Worm (Caenorhabditis elegans) whole organism, early embryonic: Measurements from ENCODE around the gene gcy-33.

Experiments used
- B0310.2 ChIP-seq: sonication (generic microtip); optimal IDR thresholded peaks from 2 replicates; lab custom pipeline; 2016; ENCODE audit warnings: mild to moderate bottlenecking, missing genetic modification characterization, missing compliant biosample characterization
- F13C5.2 ChIP-seq: sonication (generic microtip); optimal IDR thresholded peaks from 2 replicates; lab custom pipeline; 2017; ENCODE audit warnings: mild to moderate bottlenecking, missing genetic modification characterization, inconsistent platforms, missing compliant biosample characterization
- aly-1 ChIP-seq: sonication (generic microtip); optimal IDR thresholded peaks from 2 replicates; lab custom pipeline; 2016; ENCODE audit warnings: missing genetic modification characterization, missing compliant biosample characterization
- ama-1 ChIP-seq: fragments of 150-350 bp; optimal IDR thresholded peaks from 2 replicates; lab custom pipeline; 2014
- ceh-13 ChIP-seq: fragments of 200-800 bp; sonication (Bioruptor generic); optimal IDR thresholded peaks from 2 replicates; lab custom pipeline; 2018; ENCODE audit warnings: mild to moderate bottlenecking, missing genetic modification characterization, missing compliant biosample characterization
- ceh-36 ChIP-seq: sonication (generic microtip); optimal IDR thresholded peaks from 2 replicates; lab custom pipeline; 2016; ENCODE audit warnings: missing genetic modification characterization, inconsistent platforms, missing compliant biosample characterization
- ets-7 ChIP-seq: sonication (generic microtip); optimal IDR thresholded peaks from 2 replicates; lab custom pipeline; 2016; ENCODE audit warnings: missing genotype, missing genetic modification characterization, missing compliant biosample characterization
- flt-1 ChIP-seq: fragments of 200-800 bp; sonication (Bioruptor generic); IDR thresholded peaks from 2 replicates; pipeline ENCODE4 v1.3.6; 2022; ENCODE audit warnings: missing genetic modification characterization, missing compliant biosample characterization
- hmbx-1 ChIP-seq: sonication (generic microtip); optimal IDR thresholded peaks from 2 replicates; lab custom pipeline; 2016; ENCODE audit warnings: mild to moderate bottlenecking, missing genetic modification characterization, missing compliant biosample characterization
- hmg-4 ChIP-seq: fragments of 200-800 bp; sonication (Bioruptor generic); optimal IDR thresholded peaks from 2 replicates; lab custom pipeline; 2018; ENCODE audit warnings: mild to moderate bottlenecking, missing genetic modification characterization, missing compliant biosample characterization
- hnd-1 ChIP-seq: sonication (generic microtip); optimal IDR thresholded peaks from 2 replicates; lab custom pipeline; 2016; ENCODE audit warnings: missing genetic modification characterization, missing compliant biosample characterization
- pes-1 ChIP-seq: fragments of 200-800 bp; sonication (Bioruptor generic); IDR thresholded peaks from 2 replicates; pipeline ENCODE4 v1.3.6; 2022; ENCODE audit warnings: missing genetic modification reagents, missing genetic modification characterization, missing compliant biosample characterization
- scrt-1 ChIP-seq: fragments of 200-800 bp; sonication (Bioruptor generic); IDR thresholded peaks from 2 replicates; pipeline ENCODE4 v1.3.6; 2022; ENCODE audit warnings: missing genetic modification characterization, missing compliant biosample characterization
- sea-1 ChIP-seq: fragments of 200-800 bp; sonication (Bioruptor generic); conservative IDR thresholded peaks from 2 replicates; pipeline ENCODE4 v1.3.6; 2022; ENCODE audit warnings: missing genetic modification characterization, missing compliant biosample characterization
- tbx-11 ChIP-seq: fragments of 200-800 bp; sonication (Bioruptor generic); IDR thresholded peaks from 2 replicates; pipeline ENCODE4 v1.3.6; 2022; ENCODE audit warnings: missing genetic modification characterization, missing compliant biosample characterization
- tbx-37 ChIP-seq: fragments of 200-800 bp; sonication (Bioruptor generic); conservative IDR thresholded peaks from 2 replicates; pipeline ENCODE4 v1.3.6; 2022; ENCODE audit warnings: missing genetic modification reagents, missing genetic modification characterization, missing compliant biosample characterization
- tra-4 ChIP-seq: sonication (generic microtip); optimal IDR thresholded peaks from 2 replicates; lab custom pipeline; 2017; ENCODE audit warnings: missing genetic modification characterization, missing compliant biosample characterization

The gcy-33 gene

ce11 chrV:11982309-11982708 lies 19.3 kb downstream of the gcy-33 start, which contains the start of gene rpt-1:
Gene rpt-1 (minus strand): TSS chrV:11982397.
- TF ChIP-seq F13C5.2 (tag; lab: Kevin White, UChicago) (peak; percentile 13), sea-1 (no peak)

- TF ChIP-seq ceh-36 (tag; lab: Kevin White, UChicago), result peak; percentile 31
- no peak; the same call in 1 of the 2 replicates for TF ChIP-seq tbx-37 (GFP tag; lab: Robert Waterston, UW)
- no peak for TF ChIP-seq aly-1 (tag; lab: Kevin White, UChicago)
- peak; percentile 57 for TF ChIP-seq B0310.2 (tag; lab: Kevin White, UChicago)
- no peak for TF ChIP-seq ets-7 (tag; lab: Kevin White, UChicago)
- peak; percentile 53; the same call in 1 of the 2 replicates for TF ChIP-seq pes-1 (GFP tag; lab: Robert Waterston, UW)
- TF ChIP-seq tbx-11 (GFP tag; lab: Robert Waterston, UW), result no peak
- TF ChIP-seq tra-4 (tag; lab: Kevin White, UChicago), result peak; percentile 8
- TF ChIP-seq hnd-1 (tag; lab: Kevin White, UChicago), result no peak
- peak; percentile 57 for TF ChIP-seq hmg-4 (GFP tag; lab: Kevin White, UChicago)
- TF ChIP-seq sea-1, result 0 out of 2 replicates have a peak, but pooled peaks have one; percentile 66
- peak; percentile 73 for TF ChIP-seq F13C5.2 (tag; lab: Kevin White, UChicago)
- peak; percentile 94 for TF ChIP-seq ama-1 (lab: Kevin White, UChicago)
- TF ChIP-seq scrt-1 (GFP tag; lab: Robert Waterston, UW), result no peak
- TF ChIP-seq hmbx-1 (tag; lab: Kevin White, UChicago), result no peak
- peak; percentile 63 for TF ChIP-seq flt-1 (GFP tag; lab: Robert Waterston, UW)
- peak; percentile 6 for TF ChIP-seq ceh-13 (GFP tag; lab: Kevin White, UChicago)
These were observed 21.7 kb downstream of the gcy-33 start, which contains the start of gene snr-4 for ce11 chrV:11979673-11980561. Gene snr-4 (minus strand): TSS chrV:11979723.

ce11 chrV:11978179-11978578 lies 23.4 kb downstream of the gcy-33 start, which contains the start of gene mif-2:
Gene mif-2 (minus strand): TSS chrV:11978459.
- no peak for TF ChIP-seq scrt-1 (GFP tag; lab: Robert Waterston, UW)
- peak; percentile 28 for TF ChIP-seq ama-1 (lab: Kevin White, UChicago)

ce11 chrV:11976734-11977133 lies 24.9 kb downstream of the gcy-33 start:
- TF ChIP-seq aly-1 (tag; lab: Kevin White, UChicago) (no peak), B0310.2 (tag; lab: Kevin White, UChicago) (no peak), ceh-13 (GFP tag; lab: Kevin White, UChicago) (no peak), tbx-37 (GFP tag; lab: Robert Waterston, UW) (no peak), scrt-1 (GFP tag; lab: Robert Waterston, UW) (no peak), tra-4 (tag; lab: Kevin White, UChicago) (no peak), hmbx-1 (tag; lab: Kevin White, UChicago) (no peak), hnd-1 (tag; lab: Kevin White, UChicago) (no peak), sea-1 (no peak), ets-7 (tag; lab: Kevin White, UChicago) (no peak), pes-1 (GFP tag; lab: Robert Waterston, UW) (no peak), ceh-36 (tag; lab: Kevin White, UChicago) (no peak), tbx-11 (GFP tag; lab: Robert Waterston, UW) (no peak), F13C5.2 (tag; lab: Kevin White, UChicago) (no peak), ama-1 (lab: Kevin White, UChicago) (no peak), hmg-4 (GFP tag; lab: Kevin White, UChicago) (no peak), flt-1 (GFP tag; lab: Robert Waterston, UW) (no peak)

- no peak for TF ChIP-seq hmbx-1 (tag; lab: Kevin White, UChicago)
- no peak for TF ChIP-seq scrt-1 (GFP tag; lab: Robert Waterston, UW)
- TF ChIP-seq ceh-36 (tag; lab: Kevin White, UChicago), result no peak
- TF ChIP-seq hmg-4 (GFP tag; lab: Kevin White, UChicago), result no peak
These were observed 26.4 kb downstream of the gcy-33 start, which contains the start of gene cpr-1 for ce11 chrV:11975233-11975632. Gene cpr-1 (plus strand): TSS chrV:11975551.

- no peak for TF ChIP-seq ama-1 (lab: Kevin White, UChicago)
- TF ChIP-seq hmg-4 (GFP tag; lab: Kevin White, UChicago), result no peak
- no peak for TF ChIP-seq aly-1 (tag; lab: Kevin White, UChicago)
- TF ChIP-seq hmbx-1 (tag; lab: Kevin White, UChicago), result no peak
- TF ChIP-seq hnd-1 (tag; lab: Kevin White, UChicago), result no peak
- no peak for TF ChIP-seq ceh-13 (GFP tag; lab: Kevin White, UChicago)
- no peak for TF ChIP-seq flt-1 (GFP tag; lab: Robert Waterston, UW)
- no peak for TF ChIP-seq F13C5.2 (tag; lab: Kevin White, UChicago)
- no peak for TF ChIP-seq ets-7 (tag; lab: Kevin White, UChicago)
- TF ChIP-seq ceh-36 (tag; lab: Kevin White, UChicago), result no peak
These were observed 36.9 kb downstream of the gcy-33 start, which contains the start of gene F58H1.7 for ce11 chrV:11964723-11965122. Gene F58H1.7 (minus strand): TSS chrV:11964823.

ce11 chrV:11960831-11961190 lies 40.8 kb downstream of the gcy-33 start:
- TF ChIP-seq ceh-13 (GFP tag; lab: Kevin White, UChicago) (no peak), B0310.2 (tag; lab: Kevin White, UChicago) (peak; percentile 18), pes-1 (GFP tag; lab: Robert Waterston, UW) (0 out of 2 replicates have a peak, but pooled peaks have one; percentile 31)
